Worm (Caenorhabditis elegans): Measurements from ENCODE around the gene mesp-1.

The mesp-1 gene

DNA sequence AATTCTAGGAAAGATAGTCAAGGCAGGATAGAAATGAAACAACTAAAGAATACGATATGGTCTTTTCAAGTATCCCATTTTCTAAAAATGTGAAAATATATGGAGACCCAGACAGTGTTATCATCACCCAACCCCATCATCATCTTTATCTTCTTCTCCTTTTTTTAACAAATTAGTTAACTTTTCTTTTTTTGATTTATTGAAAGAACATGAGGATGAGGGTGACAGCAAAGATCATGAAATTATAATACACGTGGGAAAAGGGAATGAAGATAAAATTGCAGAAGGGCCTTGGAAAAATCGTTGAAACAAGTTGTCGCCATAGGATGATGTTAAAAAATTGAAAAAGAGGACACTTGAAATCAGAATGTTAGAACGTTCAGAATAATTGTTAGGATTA lies 34.9 kb upstream of the mesp-1 start:
- no peak for TF ChIP-seq zip-8 (tag; optimal IDR thresholded peaks at IDR 0.05)
- TF ChIP-seq elt-3 (tag; optimal IDR thresholded peaks at IDR 0.05), result no peak
- no peak for TF ChIP-seq hlh-1 (tag; optimal IDR thresholded peaks at IDR 0.05)
- no peak for TF ChIP-seq mep-1 (tag; optimal IDR thresholded peaks at IDR 0.05)
- TF ChIP-seq lin-32 (GFP tag; optimal IDR thresholded peaks at IDR 0.05), result no peak
- TF ChIP-seq ces-1 (GFP tag; optimal IDR thresholded peaks at IDR 0.05), result no peak
- TF ChIP-seq flh-1 (GFP tag; optimal IDR thresholded peaks at IDR 0.05), result no peak
- TF ChIP-seq elt-1 (tag; optimal IDR thresholded peaks at IDR 0.05; ENCODE audit: borderline replicate concordance, insufficient read depth), result no peak
- TF ChIP-seq tbx-8 (GFP tag; optimal IDR thresholded peaks at IDR 0.05), result no peak
- no peak for TF ChIP-seq M03D4.4 (tag; optimal IDR thresholded peaks at IDR 0.05)
- no peak for TF ChIP-seq unc-62 (GFP tag; optimal IDR thresholded peaks at IDR 0.05)
- TF ChIP-seq nhr-2 (tag; optimal IDR thresholded peaks at IDR 0.05), result no peak
- no peak for TF ChIP-seq nhr-237 (tag; optimal IDR thresholded peaks at IDR 0.05)
- TF ChIP-seq cnd-1 (tag; optimal IDR thresholded peaks at IDR 0.05), result no peak
- TF ChIP-seq lsy-2 (tag; optimal IDR thresholded peaks at IDR 0.05), result no peak
- TF ChIP-seq ceh-39 (tag; optimal IDR thresholded peaks at IDR 0.05), result no peak
- no peak for TF ChIP-seq sptf-1 (tag; optimal IDR thresholded peaks at IDR 0.05)

DNA sequence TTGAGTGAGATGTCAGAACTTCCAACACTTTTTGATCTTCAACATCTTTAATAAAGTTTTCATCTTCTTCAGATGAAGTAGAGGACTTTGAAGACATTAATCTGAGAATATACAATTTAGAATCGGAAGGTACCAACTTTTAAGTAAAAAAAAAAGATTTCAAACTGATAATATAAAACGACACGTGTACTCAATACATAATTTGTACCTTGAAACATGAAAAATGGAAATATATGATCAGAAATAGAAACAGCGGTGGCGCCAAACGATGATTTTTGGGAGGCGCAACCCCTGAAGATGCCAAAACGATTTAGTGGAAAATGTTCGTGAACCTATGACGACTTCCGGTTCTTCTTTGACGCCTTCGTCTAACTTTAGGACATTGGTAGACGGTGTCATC lies 26.6 kb upstream of the mesp-1 start, which contains the start of gene oat-1:
oat-1 (minus strand) TSS at position 101 of the 400 bp plus-strand sequence.
- no peak for TF ChIP-seq unc-120 (tag; optimal IDR thresholded peaks at IDR 0.05; ENCODE audit: poor library complexity, severe bottlenecking)
- no peak for TF ChIP-seq pha-4 (tag; optimal IDR thresholded peaks at IDR 0.05)
- TF ChIP-seq drap-1 (GFP tag; optimal IDR thresholded peaks at IDR 0.05), result no peak
- no peak for TF ChIP-seq bed-3 (GFP tag; optimal IDR thresholded peaks at IDR 0.05)
- no peak for TF ChIP-seq unc-62 (GFP tag; optimal IDR thresholded peaks at IDR 0.05)
- TF ChIP-seq elt-1 (tag; optimal IDR thresholded peaks at IDR 0.05; ENCODE audit: borderline replicate concordance, insufficient read depth), result no peak
- TF ChIP-seq tbx-8 (GFP tag; optimal IDR thresholded peaks at IDR 0.05), result no peak

DNA sequence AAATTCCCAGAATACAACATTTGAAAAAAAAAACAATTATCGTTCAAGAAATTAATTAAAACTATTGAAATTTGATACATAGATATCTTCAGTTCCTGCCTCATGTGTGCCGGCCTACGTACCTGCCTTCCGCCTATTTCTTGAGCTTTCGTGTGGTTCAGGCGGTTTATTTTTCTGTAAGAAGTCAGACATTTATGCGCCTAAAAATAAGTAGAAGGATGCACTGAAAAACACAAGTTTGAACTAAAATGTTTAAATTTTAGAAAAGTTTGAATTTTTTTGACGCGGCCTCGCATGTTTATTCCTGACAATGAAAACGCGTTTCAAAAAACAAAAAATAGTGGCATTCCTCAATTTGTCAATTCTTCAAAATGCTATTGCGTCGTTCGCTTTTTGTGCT lies 25.4 kb upstream of the mesp-1 start, which contains the start of gene C28C12.11:
C28C12.11 (plus strand) TSS at position 301 of the 400 bp plus-strand sequence.
- TF ChIP-seq mab-5 (tag; optimal IDR thresholded peaks at IDR 0.05) (no peak), hlh-1 (tag; optimal IDR thresholded peaks at IDR 0.05) (no peak), nhr-2 (tag; optimal IDR thresholded peaks at IDR 0.05) (no peak), elt-3 (tag; optimal IDR thresholded peaks at IDR 0.05) (no peak), elt-1 (tag; optimal IDR thresholded peaks at IDR 0.05; ENCODE audit: borderline replicate concordance, insufficient read depth) (no peak), unc-62 (GFP tag; optimal IDR thresholded peaks at IDR 0.05) (no peak), ham-2 (GFP tag; optimal IDR thresholded peaks at IDR 0.05) (no peak), nhr-28 (tag; optimal IDR thresholded peaks at IDR 0.05) (no peak), ceh-39 (tag; optimal IDR thresholded peaks at IDR 0.05) (no peak)

ce11 chrIV:8475030-8475679 lies 24.0 kb upstream of the mesp-1 start:
- no peak for TF ChIP-seq unc-39 (tag; optimal IDR thresholded peaks at IDR 0.05)
- no peak for TF ChIP-seq elt-1 (tag; optimal IDR thresholded peaks at IDR 0.05; ENCODE audit: borderline replicate concordance, insufficient read depth)
- TF ChIP-seq ham-2 (GFP tag; optimal IDR thresholded peaks at IDR 0.05), result no peak
- TF ChIP-seq nhr-2 (tag; optimal IDR thresholded peaks at IDR 0.05), result no peak
- no peak for TF ChIP-seq bed-3 (GFP tag; optimal IDR thresholded peaks at IDR 0.05)

DNA sequence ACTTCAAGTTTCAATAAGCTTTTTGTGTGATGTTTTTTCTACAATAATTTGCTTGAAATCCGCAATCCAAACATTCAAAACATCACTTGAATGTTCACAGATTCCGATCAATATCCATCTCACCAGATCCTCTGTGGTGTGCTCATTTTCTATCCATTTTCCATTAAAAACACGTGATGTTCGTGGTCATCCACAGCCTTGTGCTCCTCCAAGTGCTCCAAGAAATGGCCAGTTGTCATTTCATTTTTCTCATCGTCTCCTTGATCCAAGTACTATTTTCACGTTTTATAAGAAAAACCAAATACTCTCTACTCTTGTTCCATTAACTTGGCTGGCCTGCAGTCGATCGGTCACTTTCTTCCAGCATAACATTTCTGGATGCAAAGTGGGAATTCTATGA lies 22.9 kb upstream of the mesp-1 start:
- TF ChIP-seq unc-120 (tag; optimal IDR thresholded peaks at IDR 0.05; ENCODE audit: poor library complexity, severe bottlenecking), result no peak
- TF ChIP-seq hlh-1 (tag; optimal IDR thresholded peaks at IDR 0.05), result peak; percentile 79

- no peak for TF ChIP-seq nhr-237 (tag; optimal IDR thresholded peaks at IDR 0.05)
- TF ChIP-seq sptf-1 (tag; optimal IDR thresholded peaks at IDR 0.05), result no peak
- no peak for TF ChIP-seq lin-13 (tag; optimal IDR thresholded peaks at IDR 0.05)
- TF ChIP-seq ceh-83 (GFP tag; optimal IDR thresholded peaks at IDR 0.05), result no peak
- TF ChIP-seq hlh-1 (tag; optimal IDR thresholded peaks at IDR 0.05), result no peak
These were observed 22.2 kb upstream of the mesp-1 start, which contains the start of gene spp-10 for ce11 chrIV:8476880-8477279. Gene spp-10 (plus strand): TSS chrIV:8477180.
